Worm (Caenorhabditis elegans) whole organism, early embryonic: ENCODE measurements around the gene H14E04.3.

ENCODE experiments used
- ama-1 ChIP-seq: fragments of 150-350 bp; optimal IDR thresholded peaks from 2 replicates; lab custom pipeline; 2014
- ceh-36 ChIP-seq: sonication (generic microtip); optimal IDR thresholded peaks from 2 replicates; lab custom pipeline; 2016; ENCODE audit warnings: missing genetic modification characterization, inconsistent platforms, missing compliant biosample characterization
- flt-1 ChIP-seq: fragments of 200-800 bp; sonication (Bioruptor generic); IDR thresholded peaks from 2 replicates; pipeline ENCODE4 v1.3.6; 2022; ENCODE audit warnings: missing genetic modification characterization, missing compliant biosample characterization
- hnd-1 ChIP-seq: sonication (generic microtip); optimal IDR thresholded peaks from 2 replicates; lab custom pipeline; 2016; ENCODE audit warnings: missing genetic modification characterization, missing compliant biosample characterization

ce11 chrIII:2391704-2392103 is 5.3 kb upstream of the H14E04.3 start:
- no peak for TF ChIP-seq hnd-1 (tag; lab: Kevin White, UChicago)
- no peak for TF ChIP-seq ceh-36
- TF ChIP-seq ama-1 = no peak
- no peak for TF ChIP-seq flt-1
